Fruit fly (Drosophila melanogaster) whole organism: ENCODE data around the gene Slc25A46b.

ENCODE experiments used
- CG8478 ChIP-seq: fragments of >200 bp; optimal IDR thresholded peaks from 2 replicates; lab custom pipeline; 2018; ENCODE audit warnings: inconsistent platforms
- Dll ChIP-seq: fragments of >200 bp; optimal IDR thresholded peaks from 2 replicates; lab custom pipeline; 2017
- EcR ChIP-seq, 2 experiments: fragments of >200 bp; optimal IDR thresholded peaks; 2 replicates each; lab custom pipeline; 2017; ENCODE audit warnings: missing biosample characterization in 2 of 2, missing genetic modification characterization in 2 of 2, missing genetic modification reagents in 2 of 2
- pan ChIP-seq: fragments of >200 bp; optimal IDR thresholded peaks from 2 replicates; lab custom pipeline; 2017
- psq ChIP-seq: fragments of >200 bp; optimal IDR thresholded peaks from 2 replicates; lab custom pipeline; 2017
- usp ChIP-seq: fragments of >200 bp; optimal IDR thresholded peaks from 2 replicates; lab custom pipeline; 2017; ENCODE audit warnings: missing biosample characterization, missing genetic modification characterization, mixed read lengths

dm6 chr2L:18092156-18092555 is 4.2 kb upstream of the Slc25A46b start, which contains the start of gene CG15153:
- TF ChIP-seq EcR (GFP tag; optimal IDR thresholded peaks at IDR 0.05; lab: Kevin White, UChicago) = no peak
- TF ChIP-seq pan (lab: Kevin White, UChicago) = no peak
- no peak for TF ChIP-seq CG8478
- no peak for TF ChIP-seq psq (lab: Kevin White, UChicago)
- no peak for TF ChIP-seq usp
- TF ChIP-seq Dll (lab: Kevin White, UChicago) = no peak
